Worm (Caenorhabditis elegans) whole organism, late embryonic: Measurements from ENCODE around the gene nsph-1.1.

ENCODE experiments used
- C08G9.2 ChIP-seq: sonication (generic microtip); optimal IDR thresholded peaks from 2 replicates; lab custom pipeline; 2016; ENCODE audit warnings: mild to moderate bottlenecking, missing genetic modification characterization, moderate library complexity, missing compliant biosample characterization
- C38D4.7 ChIP-seq: fragments of 200-800 bp; sonication (Bioruptor generic); optimal IDR thresholded peaks from 2 replicates; lab custom pipeline; 2018; ENCODE audit warnings: mild to moderate bottlenecking, missing genetic modification characterization, moderate library complexity, missing compliant biosample characterization
- K09A11.1 ChIP-seq: sonication (generic microtip); optimal IDR thresholded peaks from 2 replicates; lab custom pipeline; 2017; ENCODE audit warnings: antibody characterized with exemption, mild to moderate bottlenecking, missing genetic modification characterization, missing compliant biosample characterization; ENCODE audit not compliant: insufficient read depth
- T23F11.4 ChIP-seq: fragments of 200-800 bp; sonication (Bioruptor generic); optimal IDR thresholded peaks from 2 replicates; lab custom pipeline; 2018; ENCODE audit warnings: mild to moderate bottlenecking, missing genetic modification characterization, missing compliant biosample characterization
- Y22D7AL.16 ChIP-seq: sonication (generic microtip); optimal IDR thresholded peaks from 2 replicates; lab custom pipeline; 2016; ENCODE audit warnings: missing genetic modification characterization, missing compliant biosample characterization
- ceh-18 ChIP-seq: sonication (generic microtip); optimal IDR thresholded peaks from 2 replicates; lab custom pipeline; 2016; ENCODE audit warnings: missing genetic modification characterization, missing compliant biosample characterization
- ceh-19 ChIP-seq: fragments of 200-800 bp; sonication (Bioruptor generic); optimal IDR thresholded peaks from 2 replicates; lab custom pipeline; 2018; ENCODE audit warnings: mild to moderate bottlenecking, missing genetic modification characterization, missing compliant biosample characterization
- ceh-2 ChIP-seq: sonication (generic microtip); optimal IDR thresholded peaks from 2 replicates; lab custom pipeline; 2016; ENCODE audit warnings: missing genotype, missing genetic modification characterization, missing compliant biosample characterization
- ceh-22 ChIP-seq: sonication (generic microtip); optimal IDR thresholded peaks from 2 replicates; lab custom pipeline; 2017; ENCODE audit warnings: missing biosample characterization, missing genetic modification characterization
- ceh-30 ChIP-seq: fragments of 150-350 bp; optimal IDR thresholded peaks from 2 replicates; lab custom pipeline; 2014; ENCODE audit warnings: missing biosample characterization, missing genetic modification characterization
- ceh-31 ChIP-seq: sonication (generic microtip); optimal IDR thresholded peaks from 2 replicates; lab custom pipeline; 2016; ENCODE audit warnings: missing genetic modification characterization, missing compliant biosample characterization
- ceh-34 ChIP-seq: sonication (generic microtip); optimal IDR thresholded peaks from 2 replicates; lab custom pipeline; 2016; ENCODE audit warnings: mild to moderate bottlenecking, missing genetic modification characterization, missing compliant biosample characterization
- ceh-48 ChIP-seq: sonication (generic microtip); optimal IDR thresholded peaks from 2 replicates; lab custom pipeline; 2016; ENCODE audit warnings: missing genetic modification characterization, inconsistent platforms, missing compliant biosample characterization
- ceh-6 ChIP-seq: fragments of 200-800 bp; sonication (Bioruptor generic); optimal IDR thresholded peaks from 2 replicates; lab custom pipeline; 2018; ENCODE audit warnings: mild to moderate bottlenecking, missing genetic modification characterization, missing compliant biosample characterization
- dmd-4 ChIP-seq: sonication (generic microtip); optimal IDR thresholded peaks from 2 replicates; lab custom pipeline; 2016; ENCODE audit warnings: borderline replicate concordance, missing genetic modification characterization, missing compliant biosample characterization
- ets-4 ChIP-seq: sonication (generic microtip); optimal IDR thresholded peaks from 2 replicates; lab custom pipeline; 2016; ENCODE audit warnings: missing genetic modification characterization, missing compliant biosample characterization
- eyg-1 ChIP-seq: sonication (generic microtip); optimal IDR thresholded peaks from 2 replicates; lab custom pipeline; 2016; ENCODE audit warnings: missing genotype, missing genetic modification characterization, missing compliant biosample characterization
- fkh-6 ChIP-seq: sonication (generic microtip); optimal IDR thresholded peaks from 2 replicates; lab custom pipeline; 2016; ENCODE audit warnings: missing genetic modification characterization, missing compliant biosample characterization
- hlh-15 ChIP-seq: sonication (generic microtip); optimal IDR thresholded peaks from 2 replicates; lab custom pipeline; 2016; ENCODE audit warnings: missing genetic modification characterization, missing compliant biosample characterization
- hlh-30 ChIP-seq: sonication (generic microtip); optimal IDR thresholded peaks from 2 replicates; lab custom pipeline; 2017; ENCODE audit warnings: antibody characterized with exemption, missing genetic modification characterization, missing compliant biosample characterization; ENCODE audit not compliant: insufficient read depth
- hlh-6 ChIP-seq: sonication (generic microtip); optimal IDR thresholded peaks from 2 replicates; lab custom pipeline; 2016; ENCODE audit warnings: missing genotype, missing genetic modification characterization, missing compliant biosample characterization
- hlh-8 ChIP-seq: sonication (generic microtip); optimal IDR thresholded peaks from 2 replicates; lab custom pipeline; 2016; ENCODE audit warnings: missing genotype, missing genetic modification characterization, missing compliant biosample characterization
- madf-2 ChIP-seq: sonication (generic microtip); optimal IDR thresholded peaks from 2 replicates; lab custom pipeline; 2017; ENCODE audit warnings: missing genetic modification characterization, missing compliant biosample characterization
- nhr-11 ChIP-seq: fragments of 150-350 bp; optimal IDR thresholded peaks from 2 replicates; lab custom pipeline; 2014; ENCODE audit warnings: missing biosample characterization, missing genetic modification characterization
- nhr-232 ChIP-seq: sonication (generic microtip); optimal IDR thresholded peaks from 2 replicates; lab custom pipeline; 2016; ENCODE audit warnings: missing genetic modification characterization, missing compliant biosample characterization
- odd-2 ChIP-seq: sonication (generic microtip); optimal IDR thresholded peaks from 2 replicates; lab custom pipeline; 2017; ENCODE audit warnings: antibody characterized with exemption, mild to moderate bottlenecking, missing genetic modification characterization, missing compliant biosample characterization
- pat-9 ChIP-seq: fragments of 200-800 bp; sonication (Bioruptor generic); optimal IDR thresholded peaks from 2 replicates; lab custom pipeline; 2018; ENCODE audit warnings: mild to moderate bottlenecking, missing genetic modification characterization, moderate library complexity, missing compliant biosample characterization
- pha-4 ChIP-seq: fragments of 150-350 bp; optimal IDR thresholded peaks from 2 replicates; lab custom pipeline; 2018; ENCODE audit warnings: missing biosample characterization, missing genetic modification reagents, missing genetic modification characterization
- pros-1 ChIP-seq: fragments of 150-350 bp; optimal IDR thresholded peaks from 2 replicates; lab custom pipeline; 2014; ENCODE audit warnings: missing biosample characterization, missing genetic modification reagents, missing genetic modification characterization
- ref-2 ChIP-seq: sonication (generic microtip); optimal IDR thresholded peaks from 2 replicates; lab custom pipeline; 2016; ENCODE audit warnings: missing genetic modification characterization, missing compliant biosample characterization
- rnt-1 ChIP-seq: sonication (generic microtip); optimal IDR thresholded peaks from 2 replicates; lab custom pipeline; 2016; ENCODE audit warnings: missing genetic modification characterization, missing compliant biosample characterization
- syd-9 ChIP-seq: sonication (generic microtip); optimal IDR thresholded peaks from 2 replicates; lab custom pipeline; 2016; ENCODE audit warnings: mild to moderate bottlenecking, missing genetic modification characterization, moderate library complexity, missing compliant biosample characterization
- tbx-2 ChIP-seq: sonication (generic microtip); optimal IDR thresholded peaks from 2 replicates; lab custom pipeline; 2016; ENCODE audit warnings: missing genetic modification characterization, missing compliant biosample characterization
- ttx-3 ChIP-seq: sonication (generic microtip); optimal IDR thresholded peaks from 2 replicates; lab custom pipeline; 2016; ENCODE audit warnings: missing genetic modification reagents, missing genetic modification characterization, missing compliant biosample characterization
- unc-3 ChIP-seq, 2 experiments: fragments of 200-800 bp in 1 of 2; sonication (Bioruptor generic) in 1 of 2; sonication (generic microtip) in 1 of 2; conservative IDR thresholded peaks in 1 of 2; optimal IDR thresholded peaks in 1 of 2; 2 replicates each; pipeline versions ENCODE4 v1.3.6 to Lab custom; 2016 to 2022; ENCODE audit warnings: missing compliant biosample characterization in 2 of 2, missing genetic modification characterization in 2 of 2, missing genetic modification reagents in 1 of 2
- unc-86 ChIP-seq: sonication (generic microtip); optimal IDR thresholded peaks from 2 replicates; lab custom pipeline; 2016; ENCODE audit warnings: missing genetic modification characterization, missing compliant biosample characterization
- zip-5 ChIP-seq: sonication (generic microtip); optimal IDR thresholded peaks from 2 replicates; lab custom pipeline; 2016; ENCODE audit warnings: missing genetic modification characterization, missing compliant biosample characterization
- ztf-16 ChIP-seq: sonication (generic microtip); optimal IDR thresholded peaks from 2 replicates; lab custom pipeline; 2017; ENCODE audit warnings: missing genetic modification characterization, missing compliant biosample characterization

The nsph-1.1 gene

ce11 chrII:8751686-8752085, 14.9 kb upstream of the nsph-1.1 start, which contains the start of gene atf-2:
Gene atf-2, plus strand, starts transcription at chrII:8751986.
- no peak for TF ChIP-seq ceh-34 (tag; lab: Kevin White, UChicago)
- TF ChIP-seq ceh-6 (GFP tag; lab: Kevin White, UChicago), result no peak
- no peak for TF ChIP-seq pat-9 (tag; lab: Kevin White, UChicago)
- no peak for TF ChIP-seq nhr-232
- no peak for TF ChIP-seq pha-4 (tag; lab: Kevin White, UChicago)
- TF ChIP-seq ttx-3, result no peak
- no peak for TF ChIP-seq dmd-4 (tag; lab: Kevin White, UChicago)
- no peak for TF ChIP-seq hlh-30 (tag; lab: Kevin White, UChicago)
- no peak for TF ChIP-seq eyg-1 (tag; lab: Kevin White, UChicago)
- TF ChIP-seq ceh-48 (tag; lab: Kevin White, UChicago), result no peak
- no peak for TF ChIP-seq unc-86 (tag; lab: Kevin White, UChicago)
- no peak for TF ChIP-seq fkh-6 (tag; lab: Kevin White, UChicago)
- no peak for TF ChIP-seq odd-2 (tag; lab: Kevin White, UChicago)
- no peak for TF ChIP-seq zip-5 (tag; lab: Kevin White, UChicago)
- TF ChIP-seq ceh-19 (GFP tag; lab: Kevin White, UChicago), result no peak

ce11 chrII:8755270-8755669, 11.3 kb upstream of the nsph-1.1 start, which contains the start of gene K08F8.7:
Gene K08F8.7, minus strand, starts transcription at chrII:8755370.
- TF ChIP-seq C38D4.7 (GFP tag; lab: Kevin White, UChicago) (no peak), hlh-6 (tag; lab: Kevin White, UChicago) (no peak), K09A11.1 (tag; lab: Kevin White, UChicago) (no peak), ref-2 (no peak), T23F11.4 (no peak), Y22D7AL.16 (tag; lab: Kevin White, UChicago) (no peak), ceh-22 (tag; lab: Kevin White, UChicago) (no peak), ceh-30 (no peak), zip-5 (tag; lab: Kevin White, UChicago) (no peak), ztf-16 (tag; lab: Kevin White, UChicago) (no peak), rnt-1 (tag; lab: Kevin White, UChicago) (no peak), nhr-11 (tag; lab: Kevin White, UChicago) (no peak)

- TF ChIP-seq pros-1 (tag; lab: Kevin White, UChicago) (no peak), zip-5 (tag; lab: Kevin White, UChicago) (no peak), unc-3 (GFP tag; conservative IDR thresholded peaks at IDR 0.05; lab: Robert Waterston, UW) (no peak), unc-3 (tag; optimal IDR thresholded peaks at IDR 0.05; lab: Kevin White, UChicago) (no peak), C38D4.7 (GFP tag; lab: Kevin White, UChicago) (no peak), ceh-48 (tag; lab: Kevin White, UChicago) (no peak), syd-9 (no peak), madf-2 (no peak), ceh-31 (tag; lab: Kevin White, UChicago) (no peak), C08G9.2 (tag; lab: Kevin White, UChicago) (no peak), ref-2 (no peak), hlh-6 (tag; lab: Kevin White, UChicago) (no peak), tbx-2 (tag; lab: Kevin White, UChicago) (no peak), nhr-11 (tag; lab: Kevin White, UChicago) (no peak), ceh-2 (tag; lab: Kevin White, UChicago) (no peak), ets-4 (tag; lab: Kevin White, UChicago) (no peak), ceh-18 (tag; lab: Kevin White, UChicago) (no peak), hlh-8 (tag; lab: Kevin White, UChicago) (no peak), hlh-15 (tag; lab: Kevin White, UChicago) (no peak)
Observed at ce11 chrII:8759493-8759892, 7.1 kb upstream of the nsph-1.1 start, which contains the start of gene fut-1. Gene fut-1, minus strand, starts transcription at chrII:8759593.
